Worm (Caenorhabditis elegans): ENCODE results near the gene C25D7.5.

DNA sequence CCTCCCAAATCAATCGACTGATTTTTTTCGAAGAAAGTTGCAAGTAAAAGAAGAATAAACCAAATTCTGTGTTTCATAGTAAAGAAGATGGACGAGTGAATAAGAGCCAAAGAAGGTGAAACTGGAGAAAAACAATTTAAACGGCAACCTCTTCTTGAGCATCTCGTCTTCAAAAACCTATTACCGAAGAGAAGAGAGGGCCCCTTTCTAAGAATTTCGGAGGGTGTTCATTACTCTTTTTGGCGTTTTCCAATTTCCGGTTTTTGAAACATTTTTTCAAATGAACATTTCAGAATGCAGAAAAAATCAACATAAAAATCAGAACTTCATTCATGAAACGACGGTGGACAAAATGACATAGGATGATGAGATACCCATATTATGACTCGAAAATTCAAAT lies 40.9 kb upstream of the C25D7.5 start, which contains the start of gene nmr-2:
- TF ChIP-seq elt-2 (tag; optimal IDR thresholded peaks at IDR 0.05) (no peak), tbx-2 (tag; optimal IDR thresholded peaks at IDR 0.05) (no peak), ets-4 (tag; optimal IDR thresholded peaks at IDR 0.05) (no peak), ceh-45 (GFP tag; IDR thresholded peaks at IDR 0.05) (no peak)
